Worm (Caenorhabditis elegans) whole organism, young adult: ENCODE results near the gene T28A8.2.
"Not testable (repeated sequence)": the region's sequence is repeated elsewhere in the genome, so short reads cannot be mapped to it uniquely, and the experiment has no call there.

Experiments used
- B0261.1 ChIP-seq: sonication (generic microtip); optimal IDR thresholded peaks from 2 replicates; lab custom pipeline; 2016; ENCODE audit warnings: mild to moderate bottlenecking, missing genetic modification characterization, moderate library complexity, missing compliant biosample characterization
- D2030.7 ChIP-seq: fragments of 200-800 bp; sonication (Bioruptor generic); IDR thresholded peaks from 2 replicates; pipeline ENCODE4 v1.3.6; 2022; ENCODE audit warnings: missing genetic modification reagents, missing genetic modification characterization, missing compliant biosample characterization
- F57C9.4 ChIP-seq: sonication (generic microtip); optimal IDR thresholded peaks from 2 replicates; lab custom pipeline; 2017; ENCODE audit warnings: mild to moderate bottlenecking, missing genetic modification characterization, missing compliant biosample characterization
- T07F8.4 ChIP-seq: sonication (generic microtip); optimal IDR thresholded peaks from 2 replicates; lab custom pipeline; 2016; ENCODE audit warnings: mild to moderate bottlenecking, missing genetic modification characterization, moderate library complexity, missing compliant biosample characterization
- Y53F4B.3 ChIP-seq: fragments of 200-800 bp; sonication (Bioruptor generic); IDR thresholded peaks from 2 replicates; pipeline ENCODE4 v1.3.6; 2022; ENCODE audit warnings: missing genetic modification reagents, missing genetic modification characterization, missing compliant biosample characterization
- Y79H2A.3 ChIP-seq: fragments of 200-800 bp; sonication (Bioruptor generic); conservative IDR thresholded peaks from 2 replicates; pipeline ENCODE4 v1.3.6; 2022; ENCODE audit warnings: missing genetic modification reagents, missing genetic modification characterization, missing compliant biosample characterization
- Y95B8A.8 ChIP-seq: fragments of 200-800 bp; sonication (Bioruptor generic); IDR thresholded peaks from 2 replicates; pipeline ENCODE4 v1.3.6; 2022; ENCODE audit warnings: missing genetic modification reagents, missing genetic modification characterization, missing compliant biosample characterization
- ama-1 ChIP-seq, 3 experiments: fragments of 150-350 bp in 1 of 3; sonication (generic microtip) in 2 of 3; optimal IDR thresholded peaks; 2 replicates each; lab custom pipeline; 2014 to 2018; ENCODE audit warnings: missing biosample characterization in 2 of 3, missing genetic modification characterization in 2 of 3, missing genetic modification reagents in 2 of 3
- attf-5 ChIP-seq: fragments of 200-800 bp; sonication (Bioruptor generic); optimal IDR thresholded peaks from 2 replicates; lab custom pipeline; 2018; ENCODE audit warnings: mild to moderate bottlenecking, missing genetic modification characterization, missing compliant biosample characterization
- bed-2 ChIP-seq: fragments of 200-800 bp; sonication (Bioruptor generic); IDR thresholded peaks from 2 replicates; pipeline ENCODE4 v1.3.6; 2022; ENCODE audit warnings: missing genetic modification reagents, missing genetic modification characterization, missing compliant biosample characterization
- ccch-3 ChIP-seq: fragments of 200-800 bp; sonication (Bioruptor generic); optimal IDR thresholded peaks from 2 replicates; lab custom pipeline; 2018; ENCODE audit warnings: mild to moderate bottlenecking, missing genetic modification characterization, missing compliant biosample characterization
- ceh-58 ChIP-seq: fragments of 200-800 bp; sonication (Bioruptor generic); IDR thresholded peaks from 2 replicates; pipeline ENCODE4 v1.3.6; 2022; ENCODE audit warnings: missing genetic modification characterization, missing compliant biosample characterization
- ceh-91 ChIP-seq: fragments of 200-800 bp; sonication (Bioruptor generic); IDR thresholded peaks from 2 replicates; pipeline ENCODE4 v1.3.6; 2022; ENCODE audit warnings: missing genetic modification reagents, missing genetic modification characterization, missing compliant biosample characterization
- die-1 ChIP-seq: sonication (generic microtip); optimal IDR thresholded peaks from 2 replicates; lab custom pipeline; 2016; ENCODE audit warnings: missing genotype, mild to moderate bottlenecking, missing genetic modification characterization, missing compliant biosample characterization
- egl-18 ChIP-seq: fragments of 200-800 bp; sonication (Bioruptor generic); IDR thresholded peaks from 2 replicates; pipeline ENCODE4 v1.3.6; 2022; ENCODE audit warnings: missing genetic modification reagents, missing genetic modification characterization, missing compliant biosample characterization
- ekl-4 ChIP-seq: fragments of 200-800 bp; sonication (Bioruptor generic); IDR thresholded peaks from 2 replicates; pipeline ENCODE4 v1.3.6; 2022; ENCODE audit warnings: missing genetic modification reagents, missing genetic modification characterization, missing compliant biosample characterization
- fkh-3 ChIP-seq: sonication (generic microtip); optimal IDR thresholded peaks from 2 replicates; lab custom pipeline; 2016; ENCODE audit warnings: mild to moderate bottlenecking, missing genetic modification characterization, missing compliant biosample characterization
- let-607 ChIP-seq, 2 experiments: fragments of 200-800 bp in 1 of 2; sonication (Bioruptor generic) in 1 of 2; sonication (generic microtip) in 1 of 2; optimal IDR thresholded peaks; 2 replicates each; lab custom pipeline; 2016 to 2018; ENCODE audit warnings: mild to moderate bottlenecking in 2 of 2, missing compliant biosample characterization in 2 of 2, missing genetic modification characterization in 2 of 2, moderate library complexity in 2 of 2, missing genotype in 1 of 2
- madf-6 ChIP-seq: fragments of 200-800 bp; sonication (Bioruptor generic); IDR thresholded peaks from 2 replicates; pipeline ENCODE4 v1.3.6; 2022; ENCODE audit warnings: missing genetic modification reagents, missing genetic modification characterization, missing compliant biosample characterization
- mcd-1 ChIP-seq: fragments of 200-800 bp; sonication (Bioruptor generic); IDR thresholded peaks from 2 replicates; pipeline ENCODE4 v1.3.6; 2022; ENCODE audit warnings: missing genetic modification reagents, missing genetic modification characterization, missing compliant biosample characterization
- mel-28 ChIP-seq: sonication (generic microtip); optimal IDR thresholded peaks from 2 replicates; lab custom pipeline; 2016; ENCODE audit warnings: borderline replicate concordance, mild to moderate bottlenecking, missing genetic modification characterization, missing compliant biosample characterization
- nhr-80 ChIP-seq: sonication (generic microtip); optimal IDR thresholded peaks from 2 replicates; lab custom pipeline; 2016; ENCODE audit warnings: missing genetic modification characterization, missing compliant biosample characterization
- nhr-90 ChIP-seq: sonication (generic microtip); optimal IDR thresholded peaks from 2 replicates; lab custom pipeline; 2016; ENCODE audit warnings: missing genotype, mild to moderate bottlenecking, missing genetic modification characterization, missing compliant biosample characterization
- repo-1 ChIP-seq: sonication (generic microtip); optimal IDR thresholded peaks from 2 replicates; lab custom pipeline; 2017; ENCODE audit warnings: mild to moderate bottlenecking, missing genetic modification characterization, missing compliant biosample characterization
- sea-2 ChIP-seq: fragments of 200-800 bp; sonication (Bioruptor generic); IDR thresholded peaks from 2 replicates; pipeline ENCODE4 v1.3.6; 2022; ENCODE audit warnings: missing genetic modification characterization, missing compliant biosample characterization
- somi-1 ChIP-seq: fragments of 200-800 bp; sonication (Bioruptor generic); optimal IDR thresholded peaks from 2 replicates; lab custom pipeline; 2018; ENCODE audit warnings: mild to moderate bottlenecking, missing genetic modification characterization, missing compliant biosample characterization
- tlf-1 ChIP-seq: fragments of 200-800 bp; sonication (Bioruptor generic); optimal IDR thresholded peaks from 2 replicates; lab custom pipeline; 2018; ENCODE audit warnings: mild to moderate bottlenecking, missing genetic modification characterization, missing compliant biosample characterization
- unc-130 ChIP-seq: sonication (generic microtip); optimal IDR thresholded peaks from 2 replicates; lab custom pipeline; 2016; ENCODE audit warnings: missing genetic modification reagents, missing genetic modification characterization, missing compliant biosample characterization
- xnd-1 ChIP-seq: sonication (generic microtip); optimal IDR thresholded peaks from 2 replicates; lab custom pipeline; 2016; ENCODE audit warnings: missing genotype, missing genetic modification reagents, missing genetic modification characterization, missing compliant biosample characterization
- zfh-2 ChIP-seq: fragments of 200-800 bp; sonication (Bioruptor generic); conservative IDR thresholded peaks from 2 replicates; pipeline ENCODE4 v1.3.6; 2022; ENCODE audit warnings: missing genetic modification reagents, missing genetic modification characterization, missing compliant biosample characterization
- ztf-18 ChIP-seq: sonication (generic microtip); optimal IDR thresholded peaks from 2 replicates; lab custom pipeline; 2016; ENCODE audit warnings: missing genotype, mild to moderate bottlenecking, missing genetic modification characterization, missing compliant biosample characterization
- ztf-22 ChIP-seq: fragments of 200-800 bp; sonication (Bioruptor generic); optimal IDR thresholded peaks from 2 replicates; lab custom pipeline; 2018; ENCODE audit warnings: mild to moderate bottlenecking, missing genetic modification characterization, moderate library complexity, missing compliant biosample characterization
- ztf-28 ChIP-seq: fragments of 200-800 bp; sonication (Bioruptor generic); IDR thresholded peaks from 2 replicates; pipeline ENCODE4 v1.3.6; 2022; ENCODE audit warnings: missing genetic modification reagents, missing genetic modification characterization, missing compliant biosample characterization

Gene T28A8.2

DNA sequence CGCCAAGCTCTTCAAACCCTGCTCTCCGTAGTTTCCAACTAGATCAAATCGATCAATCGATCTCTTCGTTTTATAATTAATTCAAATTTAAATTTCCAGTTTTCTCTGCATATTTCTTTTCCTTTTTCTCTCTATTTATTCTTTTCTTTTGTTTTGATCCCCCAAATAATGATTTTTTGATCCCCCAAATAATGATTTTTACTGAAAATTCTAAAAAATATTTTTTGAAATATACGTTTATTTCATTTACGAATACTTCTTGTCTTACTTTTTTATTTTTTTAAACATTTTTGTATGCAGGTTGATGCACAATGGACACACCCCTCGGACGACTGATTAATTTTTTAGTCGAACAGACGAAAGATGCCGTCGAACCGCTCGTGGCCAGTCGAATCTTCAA, 7.9 kb upstream of the T28A8.2 start, which contains the start of gene T28A8.4:
Gene T28A8.4 (plus strand): TSS at position 301 of the 400 bp plus-strand sequence.
- TF ChIP-seq egl-18 (GFP tag; lab: Robert Waterston, UW) (no peak), Y53F4B.3 (GFP tag; lab: Robert Waterston, UW) (no peak)

DNA sequence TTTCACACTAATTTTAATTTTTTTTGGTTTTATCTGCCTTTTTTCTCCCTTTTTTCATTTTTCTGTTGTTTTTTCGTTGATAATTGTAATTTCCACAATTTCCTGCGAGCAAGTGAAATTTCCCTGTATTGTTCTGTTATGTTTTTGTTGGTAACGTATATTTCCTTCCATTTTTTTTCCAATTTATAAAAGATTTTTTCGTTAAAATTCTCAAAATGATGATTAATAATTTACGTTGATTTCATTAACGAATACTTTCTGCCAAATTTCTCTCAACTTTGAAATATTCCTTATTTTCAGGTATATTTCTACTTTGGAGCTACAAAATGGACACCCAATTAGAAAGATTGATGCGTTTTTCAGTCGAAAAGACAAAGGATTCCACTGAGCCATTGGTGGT, 7.0 kb upstream of the T28A8.2 start, which contains the start of gene T28A8.8:
Gene T28A8.8 (plus strand): TSS at position 301 of the 400 bp plus-strand sequence.
- TF ChIP-seq D2030.7 (GFP tag; lab: Robert Waterston, UW) = no peak

DNA sequence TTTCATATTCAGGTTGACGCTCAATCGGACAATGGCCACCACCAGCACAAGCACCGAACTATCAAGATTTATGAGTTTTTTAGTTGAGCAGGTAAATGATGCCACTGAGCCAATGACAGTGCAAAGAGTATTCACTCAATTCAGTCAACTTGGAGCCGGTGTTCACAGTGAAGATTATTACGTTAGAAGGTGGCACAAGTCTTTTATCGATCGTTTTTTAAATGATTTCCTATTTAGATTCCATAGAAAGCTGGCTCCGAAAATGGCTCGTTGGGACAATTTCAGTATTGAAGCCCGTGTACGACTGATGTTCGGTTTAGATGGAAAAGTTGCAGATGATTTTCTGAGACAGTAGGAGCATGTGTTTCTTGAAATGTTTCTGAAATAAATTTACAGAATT, 6.1 kb upstream of the T28A8.2 start, which contains the start of gene T28A8.5:
Gene T28A8.5 (plus strand): TSS at position 32 of the 400 bp plus-strand sequence.
- TF ChIP-seq repo-1 (tag; lab: Kevin White, UChicago) (no peak), madf-6 (GFP tag; lab: Robert Waterston, UW) (0 out of 2 replicates have a peak, but pooled peaks have one; percentile 14)
- TF ChIP-seq, all 124 proteins: peak for 1

DNA sequence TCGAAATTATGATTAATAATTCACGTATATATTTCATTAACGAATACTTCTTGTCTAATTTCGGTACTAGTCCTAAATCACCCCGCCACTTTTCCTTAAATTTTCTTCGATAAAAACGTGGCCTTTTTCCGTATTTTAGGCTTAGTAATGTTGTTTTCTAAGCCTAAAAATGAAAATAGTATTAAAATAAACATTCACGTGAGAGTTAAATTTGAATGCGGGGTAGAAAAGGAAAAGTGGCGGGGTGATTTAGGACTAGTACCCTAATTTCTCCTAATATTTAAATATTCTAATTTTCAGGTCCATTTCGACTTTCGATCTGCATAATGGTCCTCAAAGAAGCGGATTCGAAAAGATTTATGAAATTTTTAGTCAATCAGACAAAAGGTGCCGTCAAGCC, 3.4 kb upstream of the T28A8.2 start, which contains the start of gene T28A8.6:
Gene T28A8.6 (plus strand): TSS at position 301 of the 400 bp plus-strand sequence.
- TF ChIP-seq sea-2 (GFP tag; lab: Robert Waterston, UW); unc-130 (GFP tag; lab: Kevin White, UChicago); B0261.1: not testable (repeated sequence)

DNA sequence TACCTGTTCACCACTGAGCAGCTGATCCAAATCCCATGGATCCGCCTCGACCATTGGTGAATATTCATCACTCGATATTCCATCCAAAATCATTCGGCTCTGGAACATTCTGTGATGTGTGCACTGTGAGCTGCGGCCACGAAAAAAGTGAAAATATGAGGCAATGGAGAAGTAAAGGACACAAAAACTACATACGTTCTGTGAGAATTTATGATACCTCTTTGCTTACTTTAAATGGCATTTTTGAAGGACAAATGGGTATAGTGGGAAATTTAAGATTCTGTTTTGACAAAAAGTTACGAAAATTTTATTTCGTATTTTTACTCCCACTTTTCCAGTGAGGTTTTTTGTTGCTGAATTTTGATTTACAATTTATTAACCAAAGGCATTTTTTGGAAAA, 3.1 kb downstream of the T28A8.2 start, which contains the start of gene twk-40:
Gene twk-40 (minus strand): TSS at position 101 of the 400 bp plus-strand sequence.
- no peak for TF ChIP-seq ccch-3 (GFP tag; lab: Kevin White, UChicago)
- no peak for TF ChIP-seq fkh-3
- no peak for TF ChIP-seq zfh-2 (GFP tag; lab: Robert Waterston, UW)
- no peak for TF ChIP-seq Y79H2A.3 (GFP tag; lab: Robert Waterston, UW)

DNA sequence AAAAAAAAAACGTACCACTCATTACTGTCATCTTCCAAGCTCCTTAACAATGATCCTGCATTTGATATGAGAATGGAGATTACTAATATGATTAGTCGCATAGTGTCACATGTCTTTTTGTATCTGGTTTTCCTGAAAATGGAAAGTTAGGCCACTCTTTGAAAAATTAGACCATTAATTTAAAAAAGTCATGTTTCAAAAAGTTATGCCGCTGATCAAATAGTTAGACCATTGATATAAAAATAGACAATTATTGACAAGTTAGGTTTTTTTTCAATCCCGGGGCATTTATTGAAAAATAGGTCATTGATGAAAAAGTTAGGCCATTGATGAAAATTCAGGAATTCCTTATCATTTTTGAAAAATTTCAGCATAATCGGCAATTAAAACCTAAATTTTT, 11.4 kb downstream of the T28A8.2 start, which contains the start of gene acc-4:
Gene acc-4 (minus strand): TSS at position 101 of the 400 bp plus-strand sequence.
- TF ChIP-seq xnd-1 (no peak), somi-1 (GFP tag; lab: Kevin White, UChicago) (no peak), attf-5 (GFP tag; lab: Kevin White, UChicago) (no peak), mel-28 (tag; lab: Kevin White, UChicago) (no peak), tlf-1 (GFP tag; lab: Kevin White, UChicago) (no peak), die-1 (tag; lab: Kevin White, UChicago) (no peak)

DNA sequence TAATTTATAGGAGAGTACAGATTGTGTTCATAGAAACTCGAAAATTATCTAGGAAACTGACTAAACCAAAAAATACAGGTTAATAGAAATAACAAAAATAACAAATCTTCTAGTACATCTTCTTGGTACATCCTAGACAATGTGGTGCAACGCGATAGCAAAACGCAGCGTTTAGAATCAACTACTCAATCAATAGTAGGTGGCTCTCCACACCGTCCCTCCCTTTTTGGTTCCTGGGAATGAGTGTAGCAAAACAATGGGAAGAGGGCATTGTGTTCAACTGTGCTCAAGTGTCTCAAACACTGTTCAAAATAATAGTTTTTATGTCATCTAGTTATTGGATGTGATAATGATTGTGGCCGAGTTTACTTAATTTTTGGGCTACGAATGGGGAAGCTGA, 18.8 kb downstream of the T28A8.2 start, which contains the start of gene T27E9.6:
Gene T27E9.6 (minus strand): TSS at position 101 of the 400 bp plus-strand sequence.
- TF ChIP-seq nhr-80 (tag; lab: Kevin White, UChicago) = no peak
- TF ChIP-seq zfh-2 (GFP tag; lab: Robert Waterston, UW) = no peak
- no peak for TF ChIP-seq bed-2 (GFP tag; lab: Robert Waterston, UW)
- no peak for TF ChIP-seq mel-28 (tag; lab: Kevin White, UChicago)
- no peak for TF ChIP-seq nhr-90
- TF ChIP-seq sea-2 (GFP tag; lab: Robert Waterston, UW) = no peak

DNA sequence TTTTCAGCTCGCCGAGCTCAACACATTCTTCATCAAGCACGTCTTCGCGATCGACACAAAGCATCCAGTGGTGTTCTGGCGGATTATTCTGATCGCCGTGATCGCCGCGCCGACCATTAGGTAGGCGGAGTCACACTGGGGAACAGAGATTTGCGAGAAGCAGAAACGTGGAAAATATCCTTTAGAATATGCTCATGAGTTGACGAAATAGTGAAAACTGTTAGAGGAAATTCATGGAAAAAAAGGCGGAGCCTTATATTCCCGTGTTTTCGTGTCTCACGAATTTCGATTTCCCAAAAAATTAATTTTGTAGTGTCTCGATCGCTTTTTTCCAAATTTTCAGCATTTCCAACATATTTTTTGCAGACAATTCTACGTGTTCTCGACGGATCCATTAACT, 21.0 kb downstream of the T28A8.2 start:
- TF ChIP-seq ceh-58 (GFP tag; lab: Robert Waterston, UW) (no peak), ama-1 (optimal IDR thresholded peaks at IDR 0.05; lab: Kevin White, UChicago) (no peak), ama-1 (GFP tag; optimal IDR thresholded peaks at IDR 0.05; lab: Kevin White, UChicago) (no peak), let-607 (tag; optimal IDR thresholded peaks at IDR 0.05; lab: Kevin White, UChicago) (no peak), ekl-4 (GFP tag; lab: Robert Waterston, UW) (no peak), F57C9.4 (tag; lab: Kevin White, UChicago) (no peak), Y95B8A.8 (GFP tag; lab: Robert Waterston, UW) (no peak), egl-18 (GFP tag; lab: Robert Waterston, UW) (no peak), ztf-28 (GFP tag; lab: Robert Waterston, UW) (no peak), ztf-18 (tag; lab: Kevin White, UChicago) (no peak), ztf-22 (GFP tag; lab: Kevin White, UChicago) (no peak), mcd-1 (GFP tag; lab: Robert Waterston, UW) (no peak), Y79H2A.3 (GFP tag; lab: Robert Waterston, UW) (no peak), B0261.1 (no peak), unc-130 (GFP tag; lab: Kevin White, UChicago) (no peak), T07F8.4 (tag; lab: Kevin White, UChicago) (no peak), die-1 (tag; lab: Kevin White, UChicago) (no peak), ceh-91 (GFP tag; lab: Robert Waterston, UW) (no peak)
